Fruit fly (Drosophila melanogaster) whole organism: ENCODE data around the gene sens-2.

Source experiments
- CG8478 ChIP-seq: fragments of >200 bp; optimal IDR thresholded peaks from 2 replicates; lab custom pipeline; 2018; ENCODE audit warnings: inconsistent platforms
- Dll ChIP-seq: fragments of >200 bp; optimal IDR thresholded peaks from 2 replicates; lab custom pipeline; 2017
- EcR ChIP-seq, 2 experiments: fragments of >200 bp; optimal IDR thresholded peaks; 2 replicates each; lab custom pipeline; 2017; ENCODE audit warnings: missing biosample characterization in 2 of 2, missing genetic modification characterization in 2 of 2, missing genetic modification reagents in 2 of 2
- pan ChIP-seq: fragments of >200 bp; optimal IDR thresholded peaks from 2 replicates; lab custom pipeline; 2017
- psq ChIP-seq: fragments of >200 bp; optimal IDR thresholded peaks from 2 replicates; lab custom pipeline; 2017
- usp ChIP-seq: fragments of >200 bp; optimal IDR thresholded peaks from 2 replicates; lab custom pipeline; 2017; ENCODE audit warnings: missing biosample characterization, missing genetic modification characterization, mixed read lengths

Gene sens-2

dm6 chr2L:6851963-6852671 lies 30.4 kb downstream of the sens-2 start, which contains the start of gene Rca1:
Gene Rca1 (plus strand): TSS chr2L:6852315.
- TF ChIP-seq usp (GFP tag; lab: Kevin White, UChicago) (no peak), EcR (GFP tag; optimal IDR thresholded peaks at IDR 0.05; lab: Kevin White, UChicago) (no peak), Dll (lab: Kevin White, UChicago) (no peak)

dm6 chr2L:6853917-6854316 lies 32.2 kb downstream of the sens-2 start:
- TF ChIP-seq psq (lab: Kevin White, UChicago) = no peak
- no peak for TF ChIP-seq CG8478
- no peak for TF ChIP-seq pan (lab: Kevin White, UChicago)
- no peak for TF ChIP-seq EcR (GFP tag; optimal IDR thresholded peaks at IDR 0.05; lab: Kevin White, UChicago)
- TF ChIP-seq Dll (lab: Kevin White, UChicago) = no peak
- TF ChIP-seq usp (GFP tag; lab: Kevin White, UChicago) = no peak

dm6 chr2L:6868178-6868867 lies 46.6 kb downstream of the sens-2 start:
- no peak for TF ChIP-seq Dll (lab: Kevin White, UChicago)
- no peak for TF ChIP-seq pan (lab: Kevin White, UChicago)
- TF ChIP-seq CG8478 = no peak
- TF ChIP-seq psq (lab: Kevin White, UChicago) = no peak
- no peak for TF ChIP-seq usp (GFP tag; lab: Kevin White, UChicago)
- TF ChIP-seq EcR (GFP tag; optimal IDR thresholded peaks at IDR 0.05; lab: Kevin White, UChicago) = no peak

- TF ChIP-seq CG8478 (no peak), usp (GFP tag; lab: Kevin White, UChicago) (no peak), pan (lab: Kevin White, UChicago) (no peak), Dll (lab: Kevin White, UChicago) (no peak), psq (lab: Kevin White, UChicago) (no peak), EcR (GFP tag; optimal IDR thresholded peaks at IDR 0.05; lab: Kevin White, UChicago) (no peak)
These were observed 48.6 kb downstream of the sens-2 start, which contains the start of gene Nha1 for dm6 chr2L:6870289-6870688. Gene Nha1 (minus strand): TSS chr2L:6870389.

- no peak for TF ChIP-seq Dll (lab: Kevin White, UChicago)
- no peak for TF ChIP-seq CG8478
- TF ChIP-seq EcR (GFP tag; optimal IDR thresholded peaks at IDR 0.05; lab: Kevin White, UChicago) = no peak
- TF ChIP-seq pan (lab: Kevin White, UChicago) = no peak
- TF ChIP-seq psq (lab: Kevin White, UChicago) = no peak
- TF ChIP-seq usp (GFP tag; lab: Kevin White, UChicago) = no peak
These were observed 49.0 kb downstream of the sens-2 start for dm6 chr2L:6870777-6871176.

- TF ChIP-seq CG8478 = no peak
- TF ChIP-seq pan (lab: Kevin White, UChicago) = no peak
- no peak for TF ChIP-seq EcR (GFP tag; optimal IDR thresholded peaks at IDR 0.05; lab: Kevin White, UChicago)
- no peak for TF ChIP-seq usp (GFP tag; lab: Kevin White, UChicago)
- no peak for TF ChIP-seq psq (lab: Kevin White, UChicago)
- TF ChIP-seq Dll (lab: Kevin White, UChicago) = no peak
These were observed 52.3 kb downstream of the sens-2 start for dm6 chr2L:6874006-6874405.

- TF ChIP-seq pan (lab: Kevin White, UChicago) (no peak), psq (lab: Kevin White, UChicago) (no peak), usp (GFP tag; lab: Kevin White, UChicago) (no peak), EcR (GFP tag; optimal IDR thresholded peaks at IDR 0.05; lab: Kevin White, UChicago) (no peak), Dll (lab: Kevin White, UChicago) (no peak), CG8478 (no peak)
These were observed 52.9 kb downstream of the sens-2 start, which contains the start of gene Nlg2 for dm6 chr2L:6874526-6875198. Gene Nlg2 (plus strand): TSS chr2L:6874900.
